Worm (Caenorhabditis elegans): ENCODE data around the gene spe-45.

DNA sequence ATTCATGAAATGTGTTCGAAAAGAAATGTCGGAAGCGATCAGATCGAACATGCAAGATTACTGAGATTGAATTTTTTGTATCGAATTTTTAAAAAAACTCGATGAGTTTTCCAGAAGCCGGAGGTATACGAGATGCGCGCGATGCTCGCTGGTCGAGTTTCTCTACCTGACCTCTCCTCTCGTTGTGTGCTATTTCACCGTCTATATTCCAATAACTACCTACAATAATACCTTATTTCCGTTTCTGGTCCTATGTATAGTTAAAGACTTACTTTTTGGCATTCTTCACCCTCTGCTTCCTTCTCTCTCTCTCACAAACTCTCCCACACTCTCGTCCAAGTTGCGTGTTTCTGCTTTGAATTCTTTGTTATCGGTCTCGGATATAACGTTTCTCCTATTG is 18.6 kb downstream of the spe-45 start:
- TF ChIP-seq flt-1 (GFP tag; IDR thresholded peaks at IDR 0.05) (no peak), klf-2 (GFP tag; conservative IDR thresholded peaks at IDR 0.05) (no peak)

Data from whole organism, midembryonic.